Worm (Caenorhabditis elegans): ENCODE data around the gene nas-23.

The nas-23 gene

DNA sequence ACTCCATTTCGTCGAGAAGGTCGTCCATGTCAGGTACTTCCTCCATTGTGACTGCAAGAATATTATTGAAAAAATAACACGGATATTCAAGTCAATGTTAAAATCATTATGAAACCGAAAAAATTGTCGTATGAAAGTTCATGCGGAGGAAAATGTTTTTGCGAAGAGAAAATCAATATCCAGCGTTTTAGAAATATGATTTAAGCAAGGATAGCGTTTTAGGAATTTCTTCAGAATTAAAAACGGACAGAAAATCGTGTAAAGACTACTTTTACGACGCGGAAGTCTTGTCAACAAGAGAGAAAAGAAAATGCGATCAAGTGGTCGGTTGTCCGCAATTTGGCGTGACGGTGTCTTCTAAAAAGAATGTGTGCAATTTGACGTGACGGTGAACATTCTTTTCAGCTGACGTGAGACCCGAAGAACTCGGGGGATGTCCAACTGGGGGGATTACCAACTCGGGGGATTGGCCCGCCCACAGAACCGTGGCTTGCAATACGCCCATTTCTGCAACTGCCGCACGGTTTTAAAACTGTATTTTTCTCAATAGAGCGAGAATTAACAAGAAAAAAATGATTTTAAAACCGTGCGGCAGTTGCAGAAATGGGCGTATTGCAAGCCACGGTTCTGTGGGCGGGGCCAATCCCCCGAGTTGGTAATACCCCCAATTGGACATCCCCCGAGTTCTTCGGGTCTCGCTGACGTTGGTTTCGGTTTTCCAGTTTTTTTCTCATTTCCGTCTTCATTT lies 14.8 kb downstream of the nas-23 start, which contains the start of the genes aka-1 and ubc-6 (continued):
- TF ChIP-seq rec-8 (tag; optimal IDR thresholded peaks at IDR 0.05): no peak
- TF ChIP-seq ceh-40 (GFP tag; IDR thresholded peaks at IDR 0.05): peak; percentile 75; the same call in 1 of the 2 replicates
- TF ChIP-seq B0261.1 (tag; optimal IDR thresholded peaks at IDR 0.05): peak; percentile 11
- no peak for TF ChIP-seq nfya-1 (tag; optimal IDR thresholded peaks at IDR 0.05; ENCODE audit: borderline replicate concordance, insufficient read depth)
- peak; percentile 89 for TF ChIP-seq aptf-2 (GFP tag; conservative IDR thresholded peaks at IDR 0.05)
- TF ChIP-seq zfh-2 (GFP tag; conservative IDR thresholded peaks at IDR 0.05): peak; percentile 95
- TF ChIP-seq T26A5.8 (tag; optimal IDR thresholded peaks at IDR 0.05): no peak
- TF ChIP-seq tbx-9 (tag; optimal IDR thresholded peaks at IDR 0.05; ENCODE audit: borderline replicate concordance): no peak
- TF ChIP-seq F49E8.2 (tag; optimal IDR thresholded peaks at IDR 0.05; ENCODE audit: insufficient read depth): peak; percentile 74
- peak; percentile 73 for TF ChIP-seq ztf-26 (tag; optimal IDR thresholded peaks at IDR 0.05)
- TF ChIP-seq sea-2 (GFP tag; IDR thresholded peaks at IDR 0.05): 0 out of 2 replicates have a peak, but pooled peaks have one; percentile 34
- TF ChIP-seq ceh-79 (tag; optimal IDR thresholded peaks at IDR 0.05): no peak
- TF ChIP-seq cebp-2 (GFP tag; IDR thresholded peaks at IDR 0.05): peak; percentile 78; the same call in 1 of the 2 replicates
- TF ChIP-seq bed-1 (GFP tag; IDR thresholded peaks at IDR 0.05): peak; percentile 70; the same call in 1 of the 2 replicates
- no peak for TF ChIP-seq F39B2.1 (GFP tag; IDR thresholded peaks at IDR 0.05)
- TF ChIP-seq F57A8.1 (GFP tag; optimal IDR thresholded peaks at IDR 0.05): peak; percentile 19
- no peak for TF ChIP-seq nfya-2 (GFP tag; IDR thresholded peaks at IDR 0.05)
- no peak for TF ChIP-seq ets-4 (GFP tag; optimal IDR thresholded peaks at IDR 0.05)
- TF ChIP-seq F23B12.7 (tag; optimal IDR thresholded peaks at IDR 0.05; ENCODE audit: insufficient read depth): peak; percentile 72
- peak; percentile 96 for TF ChIP-seq nfyb-1 (GFP tag; IDR thresholded peaks at IDR 0.05)
- TF ChIP-seq mel-28 (tag; optimal IDR thresholded peaks at IDR 0.05; ENCODE audit: borderline replicate concordance): no peak
- TF ChIP-seq egl-44 (GFP tag; IDR thresholded peaks at IDR 0.05): peak; percentile 87; the same call in 1 of the 2 replicates
- TF ChIP-seq xnd-1 (tag; optimal IDR thresholded peaks at IDR 0.05): peak; percentile 21
- peak; percentile 82 for TF ChIP-seq hmg-1.2 (GFP tag; IDR thresholded peaks at IDR 0.05)
- 0 out of 2 replicates have a peak, but pooled peaks have one; percentile 85 for TF ChIP-seq F37B4.10 (GFP tag; IDR thresholded peaks at IDR 0.05)
- TF ChIP-seq nhr-27 (tag; optimal IDR thresholded peaks at IDR 0.05): peak; percentile 15
- peak; percentile 6 for TF ChIP-seq him-1 (tag; optimal IDR thresholded peaks at IDR 0.05)
- peak; percentile 98 for TF ChIP-seq dox-1 (GFP tag; IDR thresholded peaks at IDR 0.05)
- TF ChIP-seq C06A6.2 (GFP tag; conservative IDR thresholded peaks at IDR 0.05): peak; percentile 97
- peak; percentile 62 for TF ChIP-seq atf-7 (tag; optimal IDR thresholded peaks at IDR 0.05)
- TF ChIP-seq egrh-3 (GFP tag; IDR thresholded peaks at IDR 0.05): peak; percentile 87
- no peak for TF ChIP-seq mes-4 (tag; optimal IDR thresholded peaks at IDR 0.05)
- peak; percentile 33 for TF ChIP-seq die-1 (tag; optimal IDR thresholded peaks at IDR 0.05)
- TF ChIP-seq gei-17 (GFP tag; optimal IDR thresholded peaks at IDR 0.05): peak; percentile 66
- peak; percentile 83 for TF ChIP-seq attf-3 (GFP tag; conservative IDR thresholded peaks at IDR 0.05)
- TF ChIP-seq hlh-26 (GFP tag; conservative IDR thresholded peaks at IDR 0.05): no peak
- peak; percentile 49 for TF ChIP-seq zim-3 (tag; optimal IDR thresholded peaks at IDR 0.05)
- TF ChIP-seq ama-1 (optimal IDR thresholded peaks at IDR 0.05): no peak
- no peak for TF ChIP-seq ama-1 (GFP tag; optimal IDR thresholded peaks at IDR 0.05)
- no peak for TF ChIP-seq pha-4 (tag; optimal IDR thresholded peaks at IDR 0.05)
- peak; percentile 83 for TF ChIP-seq unc-130 (GFP tag; optimal IDR thresholded peaks at IDR 0.05)
- TF ChIP-seq Y79H2A.3 (GFP tag; conservative IDR thresholded peaks at IDR 0.05): peak; percentile 95
- peak; percentile 85 for TF ChIP-seq hsf-1 (GFP tag; IDR thresholded peaks at IDR 0.05)
- TF ChIP-seq Y53G8AR.9 (GFP tag; conservative IDR thresholded peaks at IDR 0.05): peak; percentile 91
- TF ChIP-seq bed-2 (GFP tag; IDR thresholded peaks at IDR 0.05): peak; percentile 89
- peak; percentile 48 for TF ChIP-seq somi-1 (GFP tag; optimal IDR thresholded peaks at IDR 0.05)
- TF ChIP-seq ztf-3 (GFP tag; optimal IDR thresholded peaks at IDR 0.05): peak; percentile 51

All from whole organism, young adult.